Worm (Caenorhabditis elegans) whole organism, L2 larva: ENCODE measurements around the gene K02C4.5.
A peak's percentile ranks its signal among the peaks of the same experiment; 100 is the strongest.

Experiments used
- C34F6.9 ChIP-seq: fragments of 150-350 bp; optimal IDR thresholded peaks from 2 replicates; lab custom pipeline; 2014; ENCODE audit warnings: missing biosample characterization, missing genetic modification characterization
- F13H6.1 ChIP-seq: sonication (generic microtip); optimal IDR thresholded peaks from 2 replicates; lab custom pipeline; 2016; ENCODE audit warnings: missing genetic modification characterization, missing compliant biosample characterization
- R02D3.7 ChIP-seq: fragments of 150-350 bp; optimal IDR thresholded peaks from 2 replicates; lab custom pipeline; 2014; ENCODE audit warnings: missing biosample characterization, missing genetic modification characterization
- Y55F3AM.14 ChIP-seq: fragments of 200-800 bp; sonication (Bioruptor generic); optimal IDR thresholded peaks from 2 replicates; lab custom pipeline; 2018; ENCODE audit warnings: mild to moderate bottlenecking, missing genetic modification characterization, missing compliant biosample characterization
- ama-1 ChIP-seq: fragments of 150-350 bp; optimal IDR thresholded peaks from 2 replicates; lab custom pipeline; 2018; ENCODE audit warnings: inconsistent platforms
- blmp-1 ChIP-seq: sonication (generic microtip); optimal IDR thresholded peaks from 2 replicates; lab custom pipeline; 2017; ENCODE audit warnings: missing genetic modification characterization, mild to moderate bottlenecking, missing compliant biosample characterization, antibody characterized with exemption, moderate library complexity; ENCODE audit not compliant: insufficient read depth
- ceh-16 ChIP-seq: fragments of 150-350 bp; optimal IDR thresholded peaks from 2 replicates; lab custom pipeline; 2014; ENCODE audit warnings: missing biosample characterization, missing genetic modification characterization
- crh-2 ChIP-seq: sonication (generic microtip); optimal IDR thresholded peaks from 2 replicates; lab custom pipeline; 2017; ENCODE audit warnings: missing biosample characterization, missing genetic modification characterization
- dmd-4 ChIP-seq: sonication (generic microtip); optimal IDR thresholded peaks from 2 replicates; lab custom pipeline; 2017; ENCODE audit warnings: missing biosample characterization, missing genetic modification characterization
- egl-27 ChIP-seq: sonication (generic microtip); optimal IDR thresholded peaks from 3 replicates; lab custom pipeline; 2017; ENCODE audit warnings: missing biosample characterization, missing genetic modification reagents, missing genetic modification characterization
- elt-3 ChIP-seq: sonication (generic microtip); optimal IDR thresholded peaks from 2 replicates; lab custom pipeline; 2017; ENCODE audit warnings: missing biosample characterization, missing genetic modification characterization
- fos-1 ChIP-seq: fragments of 150-350 bp; optimal IDR thresholded peaks from 2 replicates; lab custom pipeline; 2014; ENCODE audit warnings: missing biosample characterization, missing genetic modification characterization
- lin-11 ChIP-seq: fragments of 150-350 bp; sonication (generic microtip); optimal IDR thresholded peaks from 2 replicates; lab custom pipeline; 2014; ENCODE audit warnings: missing biosample characterization, missing genetic modification characterization, inconsistent platforms, mixed read lengths
- lin-13 ChIP-seq: fragments of 150-350 bp; optimal IDR thresholded peaks from 2 replicates; lab custom pipeline; 2014; ENCODE audit warnings: missing biosample characterization, missing genetic modification reagents, missing genetic modification characterization
- lsy-2 ChIP-seq, 2 experiments: fragments of 150-350 bp in 1 of 2; sonication (generic microtip) in 1 of 2; optimal IDR thresholded peaks; 2 replicates each; lab custom pipeline; 2014 to 2017; ENCODE audit warnings: missing biosample characterization in 2 of 2, missing genetic modification characterization in 2 of 2
- mab-5 ChIP-seq: fragments of 150-350 bp; optimal IDR thresholded peaks from 2 replicates; lab custom pipeline; 2014; ENCODE audit warnings: missing biosample characterization, missing genetic modification characterization
- mdl-1 ChIP-seq, 2 experiments: fragments of 150-350 bp in 1 of 2; sonication (generic microtip) in 1 of 2; optimal IDR thresholded peaks; 2 replicates each; lab custom pipeline; 2017; ENCODE audit warnings: missing biosample characterization in 2 of 2, missing genetic modification characterization in 2 of 2
- nhr-10 ChIP-seq: sonication (generic microtip); optimal IDR thresholded peaks from 2 replicates; lab custom pipeline; 2017; ENCODE audit warnings: missing biosample characterization, missing genetic modification characterization
- nhr-11 ChIP-seq: fragments of 150-350 bp; optimal IDR thresholded peaks from 2 replicates; lab custom pipeline; 2014; ENCODE audit warnings: missing biosample characterization, missing genetic modification characterization
- nhr-12 ChIP-seq: fragments of 150-350 bp; optimal IDR thresholded peaks from 2 replicates; lab custom pipeline; 2014; ENCODE audit warnings: missing biosample characterization, missing genetic modification characterization
- nhr-129 ChIP-seq: fragments of 150-350 bp; optimal IDR thresholded peaks from 2 replicates; lab custom pipeline; 2014; ENCODE audit warnings: missing biosample characterization, missing genetic modification characterization
- nhr-21 ChIP-seq: fragments of 150-350 bp; optimal IDR thresholded peaks from 2 replicates; lab custom pipeline; 2014; ENCODE audit warnings: missing biosample characterization, missing genetic modification characterization
- nhr-6 ChIP-seq: fragments of 150-350 bp; optimal IDR thresholded peaks from 2 replicates; lab custom pipeline; 2014; ENCODE audit warnings: missing biosample characterization, missing genetic modification characterization
- nhr-77 ChIP-seq: fragments of 150-350 bp; optimal IDR thresholded peaks from 2 replicates; lab custom pipeline; 2014; ENCODE audit warnings: missing biosample characterization, missing genetic modification characterization
- skn-1 ChIP-seq: sonication (generic microtip); optimal IDR thresholded peaks from 2 replicates; lab custom pipeline; 2017; ENCODE audit warnings: missing biosample characterization, missing genetic modification characterization
- sma-3 ChIP-seq: sonication (generic microtip); optimal IDR thresholded peaks from 2 replicates; lab custom pipeline; 2016; ENCODE audit warnings: missing genetic modification reagents, missing genetic modification characterization, missing compliant biosample characterization
- sma-9 ChIP-seq, 2 experiments: fragments of 150-350 bp in 1 of 2; sonication (generic microtip) in 1 of 2; optimal IDR thresholded peaks; 2 replicates each; lab custom pipeline; 2014 to 2016; ENCODE audit warnings: missing genetic modification characterization in 2 of 2, mild to moderate bottlenecking in 1 of 2, missing biosample characterization in 1 of 2, missing compliant biosample characterization in 1 of 2, missing genetic modification reagents in 1 of 2, moderate library complexity in 1 of 2
- snpc-4 ChIP-seq: fragments of 150-350 bp; optimal IDR thresholded peaks from 2 replicates; lab custom pipeline; 2014; ENCODE audit warnings: missing biosample characterization, missing genetic modification characterization
- unc-39 ChIP-seq: fragments of 150-350 bp; optimal IDR thresholded peaks from 2 replicates; lab custom pipeline; 2014; ENCODE audit warnings: missing biosample characterization, missing genetic modification characterization
- unc-55 ChIP-seq: fragments of 150-350 bp; sonication (generic microtip); optimal IDR thresholded peaks from 3 replicates; lab custom pipeline; 2014; ENCODE audit warnings: missing biosample characterization, missing genetic modification reagents, missing genetic modification characterization
- unc-62 ChIP-seq: fragments of 150-350 bp; optimal IDR thresholded peaks from 2 replicates; lab custom pipeline; 2014; ENCODE audit warnings: missing biosample characterization, missing genetic modification reagents, missing genetic modification characterization
- zag-1 ChIP-seq: fragments of 150-350 bp; optimal IDR thresholded peaks from 2 replicates; lab custom pipeline; 2014; ENCODE audit warnings: missing biosample characterization, missing genetic modification characterization
- ztf-1 ChIP-seq: fragments of 200-800 bp; sonication (Bioruptor generic); conservative IDR thresholded peaks from 2 replicates; pipeline ENCODE4 v1.3.6; 2022; ENCODE audit warnings: missing genetic modification characterization, missing compliant biosample characterization
- ztf-4 ChIP-seq: fragments of 150-350 bp; optimal IDR thresholded peaks from 2 replicates; lab custom pipeline; 2014; ENCODE audit warnings: missing biosample characterization, missing genetic modification characterization

K02C4.5 gene

ce11 chrII:8059532-8059931 is 18.7 kb upstream of the K02C4.5 start:
- no peak for TF ChIP-seq nhr-10 (tag; lab: Kevin White, UChicago)
- peak; percentile 24 for TF ChIP-seq nhr-21 (tag; lab: Kevin White, UChicago)
- TF ChIP-seq sma-9 (GFP tag; optimal IDR thresholded peaks at IDR 0.05; lab: Kevin White, UChicago) = peak; percentile 18
- no peak for TF ChIP-seq sma-9 (tag; optimal IDR thresholded peaks at IDR 0.05; lab: Kevin White, UChicago)

ce11 chrII:8062334-8062791 is 15.9 kb upstream of the K02C4.5 start, which contains the start of gene ufd-2:
Gene ufd-2, plus strand, starts transcription at chrII:8062741.
- peak; percentile 70 for TF ChIP-seq lin-13
- peak; percentile 53 for TF ChIP-seq lin-11 (tag; lab: Kevin White, UChicago)
- TF ChIP-seq ztf-1 (GFP tag; lab: Robert Waterston, UW) = no peak
- no peak for TF ChIP-seq ceh-16 (tag; lab: Kevin White, UChicago)
- TF ChIP-seq skn-1 = no peak
- peak; percentile 79 for TF ChIP-seq unc-55 (GFP tag; lab: Kevin White, UChicago)
- peak; percentile 41 for TF ChIP-seq snpc-4 (tag; lab: Kevin White, UChicago)
- TF ChIP-seq nhr-11 (tag; lab: Kevin White, UChicago) = no peak
- no peak for TF ChIP-seq ztf-4
- no peak for TF ChIP-seq elt-3 (tag; lab: Kevin White, UChicago)
- TF ChIP-seq nhr-12 (tag; lab: Kevin White, UChicago) = no peak
- no peak for TF ChIP-seq nhr-10 (tag; lab: Kevin White, UChicago)
- no peak for TF ChIP-seq unc-62 (GFP tag; lab: Kevin White, UChicago)
- no peak for TF ChIP-seq nhr-77
- TF ChIP-seq lsy-2 (tag; optimal IDR thresholded peaks at IDR 0.05; lab: Kevin White, UChicago) = peak; percentile 28 to 85
- TF ChIP-seq unc-39 = no peak
- peak; percentile 23 for TF ChIP-seq zag-1 (tag; lab: Kevin White, UChicago)
- TF ChIP-seq nhr-6 (tag; lab: Kevin White, UChicago) = peak; percentile 4
- peak; percentile 89 for TF ChIP-seq C34F6.9 (tag; lab: Kevin White, UChicago)
- peak; percentile 25 for TF ChIP-seq nhr-21 (tag; lab: Kevin White, UChicago)
- peak; percentile 75 for TF ChIP-seq crh-2
- TF ChIP-seq Y55F3AM.14 (GFP tag; lab: Kevin White, UChicago) = peak; percentile 21
- TF ChIP-seq fos-1 = peak; percentile 60
- peak; percentile 64 for TF ChIP-seq sma-3 (GFP tag; lab: Kevin White, UChicago)
- peak; percentile 72 for TF ChIP-seq F13H6.1
- TF ChIP-seq dmd-4 (tag; lab: Kevin White, UChicago) = no peak
- TF ChIP-seq R02D3.7 (tag; lab: Kevin White, UChicago) = no peak
- peak; percentile 87 for TF ChIP-seq nhr-129 (tag; lab: Kevin White, UChicago)
- no peak for TF ChIP-seq ama-1 (lab: Kevin White, UChicago)
- TF ChIP-seq mab-5 (tag; lab: Kevin White, UChicago) = no peak
- TF ChIP-seq sma-9 (GFP tag; optimal IDR thresholded peaks at IDR 0.05; lab: Kevin White, UChicago) = peak; percentile 52
- TF ChIP-seq sma-9 (tag; optimal IDR thresholded peaks at IDR 0.05; lab: Kevin White, UChicago) = no peak

ce11 chrII:8065985-8066384 is 12.2 kb upstream of the K02C4.5 start, which contains the start of gene pdha-1:
Gene pdha-1, plus strand, starts transcription at chrII:8066285.
- no peak for TF ChIP-seq fos-1
- no peak for TF ChIP-seq skn-1
- TF ChIP-seq ztf-1 (GFP tag; lab: Robert Waterston, UW) = no peak

ce11 chrII:8071012-8071625 is 7.1 kb upstream of the K02C4.5 start:
- peak; percentile 33 for TF ChIP-seq crh-2
- TF ChIP-seq nhr-21 (tag; lab: Kevin White, UChicago) = peak; percentile 30
- no peak for TF ChIP-seq mdl-1 (tag; optimal IDR thresholded peaks at IDR 0.05; lab: Kevin White, UChicago)
- TF ChIP-seq egl-27 = no peak
- peak; percentile 52 for TF ChIP-seq blmp-1 (tag; lab: Kevin White, UChicago)
- TF ChIP-seq sma-3 (GFP tag; lab: Kevin White, UChicago) = peak; percentile 46
- peak; percentile 36 for TF ChIP-seq fos-1
- TF ChIP-seq ztf-1 (GFP tag; lab: Robert Waterston, UW) = no peak
- peak; percentile 53 for TF ChIP-seq sma-9 (GFP tag; optimal IDR thresholded peaks at IDR 0.05; lab: Kevin White, UChicago)
- no peak for TF ChIP-seq sma-9 (tag; optimal IDR thresholded peaks at IDR 0.05; lab: Kevin White, UChicago)
- TF ChIP-seq ztf-4 = no peak
